Fruit fly (Drosophila melanogaster): ENCODE data around the gene CG16815.

Gene CG16815

dm6 chr2L:13219281-13220092 lies 10.1 kb upstream of the CG16815 start, which contains the start of the genes CG9426 and mRF1 (continued):
- TF ChIP-seq CG9727 (GFP tag; optimal IDR thresholded peaks at IDR 0.05) (peak; percentile 3), tx (GFP tag; optimal IDR thresholded peaks at IDR 0.05) (peak; percentile 10), CG7839 (tag; optimal IDR thresholded peaks at IDR 0.05) (peak; percentile 7), pzg (GFP tag; optimal IDR thresholded peaks at IDR 0.05) (peak; percentile 81), pnt (GFP tag; optimal IDR thresholded peaks at IDR 0.05) (no peak), Dll (GFP tag; IDR thresholded peaks at IDR 0.05; ENCODE audit: partially characterized antibody) (peak; percentile 94), CG34376 (GFP tag; optimal IDR thresholded peaks at IDR 0.05) (peak; percentile 65), oc (tag; optimal IDR thresholded peaks at IDR 0.05) (no peak), gt (GFP tag; IDR thresholded peaks at IDR 0.05) (no peak), CG18619 (GFP tag; optimal IDR thresholded peaks at IDR 0.05) (no peak), Six4 (GFP tag; optimal IDR thresholded peaks at IDR 0.05) (no peak), CG13123 (GFP tag; optimal IDR thresholded peaks at IDR 0.05) (no peak), ems (GFP tag; optimal IDR thresholded peaks at IDR 0.05) (peak; percentile 30), gro (GFP tag; optimal IDR thresholded peaks at IDR 0.05) (peak; percentile 35), lab (GFP tag; optimal IDR thresholded peaks at IDR 0.05) (no peak), CG33557 (GFP tag; optimal IDR thresholded peaks at IDR 0.05) (no peak), CG11085 (GFP tag; IDR thresholded peaks at IDR 0.05) (no peak), E2f2 (GFP tag; IDR thresholded peaks at IDR 0.05) (peak; percentile 23; the same call in 1 of the 2 replicates), CG13894 (tag; optimal IDR thresholded peaks at IDR 0.05) (peak; percentile 3), CG1602 (GFP tag; optimal IDR thresholded peaks at IDR 0.05) (no peak), CG3995 (GFP tag; optimal IDR thresholded peaks at IDR 0.05) (peak; percentile 62), tio (GFP tag; optimal IDR thresholded peaks at IDR 0.05) (no peak), dmrt99B (tag; optimal IDR thresholded peaks at IDR 0.05) (no peak), CG9876 (GFP tag; optimal IDR thresholded peaks at IDR 0.05) (no peak)

dm6 chr2L:13222225-13222648 lies 7.4 kb upstream of the CG16815 start, which contains the start of the genes Ski6 and CG16812:
Ski6 (minus strand) TSS chr2L:13222429.
CG16812 (plus strand) TSS chr2L:13222587.
- TF ChIP-seq wek (GFP tag; optimal IDR thresholded peaks at IDR 0.05), result peak; percentile 93
- peak; percentile 66 for TF ChIP-seq YL-1 (GFP tag; optimal IDR thresholded peaks at IDR 0.05)
- peak; percentile 41 for TF ChIP-seq CG33557 (GFP tag; optimal IDR thresholded peaks at IDR 0.05)
- TF ChIP-seq CG12104 (GFP tag; optimal IDR thresholded peaks at IDR 0.05), result peak; percentile 34
- TF ChIP-seq Ravus (GFP tag; IDR thresholded peaks at IDR 0.05), result no peak; the same call in 1 of the 2 replicates
- TF ChIP-seq CG9817 (tag; optimal IDR thresholded peaks at IDR 0.05), result peak; percentile 78
- TF ChIP-seq Ssrp (tag; optimal IDR thresholded peaks at IDR 0.05), result peak; percentile 56
- TF ChIP-seq Doc3 (GFP tag; IDR thresholded peaks at IDR 0.05; ENCODE audit: partially characterized antibody), result no peak; the same call in 2 of the 3 replicates
- no peak for TF ChIP-seq Vsx1 (GFP tag; optimal IDR thresholded peaks at IDR 0.05)
- no peak for TF ChIP-seq lov (optimal IDR thresholded peaks at IDR 0.05)
- no peak for TF ChIP-seq lov (GFP tag; IDR thresholded peaks at IDR 0.05)
- peak; percentile 61 for TF ChIP-seq fd96Cb (tag; optimal IDR thresholded peaks at IDR 0.05)
- peak; percentile 63 for TF ChIP-seq CG4424 (GFP tag; optimal IDR thresholded peaks at IDR 0.05)
- peak; percentile 57; the same call in 2 of the 3 replicates for TF ChIP-seq Opbp (GFP tag; IDR thresholded peaks at IDR 0.05; ENCODE audit: partially characterized antibody)
- TF ChIP-seq trh (GFP tag; optimal IDR thresholded peaks at IDR 0.05), result peak; percentile 36
- peak; percentile 66 for TF ChIP-seq fd3F (GFP tag; optimal IDR thresholded peaks at IDR 0.05)
- peak; percentile 67 for TF ChIP-seq dmrt11E (tag; optimal IDR thresholded peaks at IDR 0.05)
- TF ChIP-seq CG7786 (GFP tag; optimal IDR thresholded peaks at IDR 0.05), result peak; percentile 12
- TF ChIP-seq CG14014 (GFP tag; IDR thresholded peaks at IDR 0.05), result peak; percentile 53; the same call in 1 of the 2 replicates
- peak; percentile 83 for TF ChIP-seq CG30403 (GFP tag; optimal IDR thresholded peaks at IDR 0.05)
- TF ChIP-seq unc-4 (GFP tag; IDR thresholded peaks at IDR 0.05; ENCODE audit: partially characterized antibody), result peak; percentile 61
- no peak for TF ChIP-seq sd (tag; optimal IDR thresholded peaks at IDR 0.05)
- TF ChIP-seq Rfx (GFP tag; IDR thresholded peaks at IDR 0.05), result peak; percentile 73
- peak; percentile 84 for TF ChIP-seq CG17361 (GFP tag; IDR thresholded peaks at IDR 0.05)
- peak; percentile 66 for TF ChIP-seq tin (GFP tag; optimal IDR thresholded peaks at IDR 0.05)
- peak; percentile 7 for TF ChIP-seq CG6765 (GFP tag; optimal IDR thresholded peaks at IDR 0.05)

Measured in whole organism, embryonic.